Worm (Caenorhabditis elegans) whole organism, mixed stage, embryonic: ENCODE measurements around the gene M70.3.
A peak's percentile ranks its signal among the peaks of the same experiment; 100 is the strongest.

Experiments used
- M03D4.4 ChIP-seq: sonication (generic microtip); optimal IDR thresholded peaks from 2 replicates; lab custom pipeline; 2017; ENCODE audit warnings: mild to moderate bottlenecking, missing genetic modification characterization, missing compliant biosample characterization
- bed-3 ChIP-seq: fragments of 200-800 bp; sonication (Bioruptor generic); optimal IDR thresholded peaks from 3 replicates; lab custom pipeline; 2018; ENCODE audit warnings: mild to moderate bottlenecking, missing genetic modification characterization, moderate library complexity, missing compliant biosample characterization
- ceh-43 ChIP-seq: fragments of 200-800 bp; sonication (Bioruptor generic); optimal IDR thresholded peaks from 2 replicates; lab custom pipeline; 2018; ENCODE audit warnings: mild to moderate bottlenecking, missing genetic modification characterization, moderate library complexity, missing compliant biosample characterization
- ceh-83 ChIP-seq: fragments of 200-800 bp; sonication (Bioruptor generic); optimal IDR thresholded peaks from 2 replicates; lab custom pipeline; 2018; ENCODE audit warnings: mild to moderate bottlenecking, missing genetic modification characterization, missing compliant biosample characterization
- cnd-1 ChIP-seq: fragments of 200-800 bp; sonication (Bioruptor generic); optimal IDR thresholded peaks from 2 replicates; lab custom pipeline; 2018; ENCODE audit warnings: mild to moderate bottlenecking, missing genetic modification characterization, missing compliant biosample characterization
- drap-1 ChIP-seq: fragments of 200-800 bp; sonication (Bioruptor generic); optimal IDR thresholded peaks from 3 replicates; lab custom pipeline; 2018; ENCODE audit warnings: mild to moderate bottlenecking, missing genetic modification characterization, missing compliant biosample characterization
- elt-1 ChIP-seq: sonication (generic microtip); optimal IDR thresholded peaks from 2 replicates; lab custom pipeline; 2017; ENCODE audit warnings: missing genetic modification characterization, mild to moderate bottlenecking, missing compliant biosample characterization, antibody characterized with exemption, moderate library complexity, borderline replicate concordance; ENCODE audit not compliant: insufficient read depth
- hlh-1 ChIP-seq: fragments of 150-350 bp; optimal IDR thresholded peaks from 2 replicates; lab custom pipeline; 2014; ENCODE audit warnings: missing biosample characterization, missing genetic modification reagents, missing genetic modification characterization
- lin-13 ChIP-seq: fragments of 150-350 bp; optimal IDR thresholded peaks from 2 replicates; lab custom pipeline; 2014; ENCODE audit warnings: missing biosample characterization, missing genetic modification characterization
- mab-5 ChIP-seq: fragments of 150-350 bp; optimal IDR thresholded peaks from 2 replicates; lab custom pipeline; 2014; ENCODE audit warnings: missing biosample characterization, missing genetic modification characterization
- mep-1 ChIP-seq: fragments of 150-350 bp; optimal IDR thresholded peaks from 2 replicates; lab custom pipeline; 2017; ENCODE audit warnings: missing biosample characterization, missing genetic modification reagents, missing genetic modification characterization, inconsistent platforms
- mls-2 ChIP-seq: sonication (generic microtip); optimal IDR thresholded peaks from 2 replicates; lab custom pipeline; 2016; ENCODE audit warnings: mild to moderate bottlenecking, missing genetic modification characterization, moderate library complexity, missing compliant biosample characterization
- nhr-2 ChIP-seq: fragments of 150-350 bp; optimal IDR thresholded peaks from 2 replicates; lab custom pipeline; 2014; ENCODE audit warnings: missing biosample characterization, missing genetic modification characterization
- nhr-28 ChIP-seq: fragments of 150-350 bp; optimal IDR thresholded peaks from 2 replicates; lab custom pipeline; 2014; ENCODE audit warnings: missing biosample characterization, missing genetic modification characterization
- pha-4 ChIP-seq: fragments of 150-350 bp; optimal IDR thresholded peaks from 2 replicates; lab custom pipeline; 2018; ENCODE audit warnings: missing biosample characterization, missing genetic modification reagents, missing genetic modification characterization
- tbx-8 ChIP-seq: fragments of 200-800 bp; sonication (Bioruptor generic); optimal IDR thresholded peaks from 2 replicates; lab custom pipeline; 2018; ENCODE audit warnings: mild to moderate bottlenecking, missing genetic modification characterization, moderate library complexity, missing compliant biosample characterization
- unc-39 ChIP-seq: fragments of 150-350 bp; optimal IDR thresholded peaks from 2 replicates; lab custom pipeline; 2014; ENCODE audit warnings: missing biosample characterization, missing genetic modification characterization
- zip-8 ChIP-seq: fragments of 150-350 bp; optimal IDR thresholded peaks from 2 replicates; lab custom pipeline; 2014; ENCODE audit warnings: missing biosample characterization, missing genetic modification characterization

M70.3 gene

ce11 chrIV:2195598-2195997 lies 46.7 kb downstream of the M70.3 start:
- TF ChIP-seq pha-4 (no peak), nhr-2 (tag; lab: Kevin White, UChicago) (no peak), zip-8 (tag; lab: Kevin White, UChicago) (no peak), mab-5 (tag; lab: Kevin White, UChicago) (no peak), ceh-83 (no peak), bed-3 (no peak), ceh-43 (GFP tag; lab: Kevin White, UChicago) (no peak), hlh-1 (tag; lab: Kevin White, UChicago) (no peak), mls-2 (tag; lab: Kevin White, UChicago) (no peak), elt-1 (tag; lab: Kevin White, UChicago) (no peak), lin-13 (tag; lab: Kevin White, UChicago) (no peak), nhr-28 (no peak), mep-1 (tag; lab: Kevin White, UChicago) (no peak), M03D4.4 (no peak), cnd-1 (tag; lab: Kevin White, UChicago) (no peak), tbx-8 (GFP tag; lab: Kevin White, UChicago) (no peak)
- TF ChIP-seq, all 35 proteins: peak for 0

ce11 chrIV:2193558-2193957 lies 48.7 kb downstream of the M70.3 start:
- peak; percentile 48 for TF ChIP-seq zip-8 (tag; lab: Kevin White, UChicago)
- no peak for TF ChIP-seq drap-1 (GFP tag; lab: Kevin White, UChicago)

- TF ChIP-seq ceh-43 (GFP tag; lab: Kevin White, UChicago) (peak; percentile 37), unc-39 (tag; lab: Kevin White, UChicago) (no peak)
Measured at ce11 chrIV:2193037-2193436, 49.2 kb downstream of the M70.3 start.
